Worm (Caenorhabditis elegans) whole organism, L3 larva: ENCODE data around the gene nhr-42.

ENCODE experiments used
- ama-1 ChIP-seq: fragments of 150-350 bp; optimal IDR thresholded peaks from 2 replicates; lab custom pipeline; 2018
- fkh-10 ChIP-seq: sonication (generic microtip); optimal IDR thresholded peaks from 2 replicates; lab custom pipeline; 2017; ENCODE audit warnings: missing biosample characterization, missing genetic modification reagents, missing genetic modification characterization
- nhr-237 ChIP-seq: fragments of 150-350 bp; optimal IDR thresholded peaks from 2 replicates; lab custom pipeline; 2014; ENCODE audit warnings: missing biosample characterization, missing genetic modification characterization
- nhr-28 ChIP-seq: fragments of 150-350 bp; optimal IDR thresholded peaks from 2 replicates; lab custom pipeline; 2014; ENCODE audit warnings: missing biosample characterization, missing genetic modification characterization
- nhr-76 ChIP-seq: fragments of 150-350 bp; sonication (generic microtip); optimal IDR thresholded peaks from 5 replicates; lab custom pipeline; 2014; ENCODE audit warnings: missing biosample characterization, missing genetic modification characterization
- skn-1 ChIP-seq: fragments of 150-350 bp; optimal IDR thresholded peaks from 2 replicates; lab custom pipeline; 2014; ENCODE audit warnings: missing biosample characterization, missing genetic modification characterization
- ztf-4 ChIP-seq: fragments of 150-350 bp; optimal IDR thresholded peaks from 2 replicates; lab custom pipeline; 2014; ENCODE audit warnings: missing biosample characterization, missing genetic modification characterization

DNA sequence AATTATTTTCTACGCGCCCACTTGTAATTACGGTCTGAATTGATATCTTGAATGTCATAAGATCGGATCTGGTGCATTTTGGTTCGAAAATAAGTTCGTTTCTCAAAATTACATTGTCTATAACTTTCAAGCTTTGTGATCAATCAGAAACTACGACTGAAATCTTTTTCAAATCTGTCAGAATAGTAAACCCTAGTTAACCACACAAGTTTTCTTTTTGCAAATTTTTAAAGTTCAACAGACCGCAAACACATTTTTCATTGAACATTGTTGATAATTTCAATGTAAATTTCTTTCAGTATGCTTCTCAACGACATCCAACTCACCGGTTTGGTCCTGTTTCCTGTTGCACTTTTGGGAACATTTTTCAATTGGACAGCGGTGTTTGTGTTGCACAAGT is 27.1 kb upstream of the nhr-42 start, which contains the start of gene srx-59:
- TF ChIP-seq ztf-4 (no peak), ama-1 (lab: Kevin White, UChicago) (no peak), nhr-28 (tag; lab: Kevin White, UChicago) (no peak), fkh-10 (GFP tag; lab: Kevin White, UChicago) (no peak), nhr-76 (tag; lab: Kevin White, UChicago) (no peak), skn-1 (tag; lab: Kevin White, UChicago) (no peak), nhr-237 (no peak)
